Worm (Caenorhabditis elegans): ENCODE data around the gene ceh-33.

DNA sequence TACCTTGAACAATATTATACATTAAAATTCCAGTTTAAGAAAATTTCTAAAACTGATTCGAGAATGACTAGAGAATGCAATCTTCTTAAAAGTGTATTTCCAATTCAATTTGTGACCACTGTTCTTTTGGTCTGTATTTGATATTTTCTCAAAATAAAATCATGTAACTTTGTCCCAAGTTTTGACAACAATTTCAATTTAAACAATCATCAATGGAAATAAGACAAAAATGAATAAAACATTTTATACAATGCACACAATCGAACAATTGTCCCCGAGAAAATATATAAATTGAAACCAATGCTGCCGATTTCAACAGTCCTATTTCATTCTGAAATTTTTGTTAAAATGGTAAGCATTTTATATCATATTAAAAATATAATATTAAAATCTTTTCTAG, 12.8 kb downstream of the ceh-33 start, which contains the start of gene C10G8.4:
- TF ChIP-seq ets-7 (tag; optimal IDR thresholded peaks at IDR 0.05), result no peak
- TF ChIP-seq ama-1 (optimal IDR thresholded peaks at IDR 0.05), result no peak
- TF ChIP-seq scrt-1 (GFP tag; IDR thresholded peaks at IDR 0.05), result no peak
- no peak for TF ChIP-seq B0310.2 (tag; optimal IDR thresholded peaks at IDR 0.05)
- no peak for TF ChIP-seq ceh-36 (tag; optimal IDR thresholded peaks at IDR 0.05)
- no peak for TF ChIP-seq hmbx-1 (tag; optimal IDR thresholded peaks at IDR 0.05)
- TF ChIP-seq flt-1 (GFP tag; IDR thresholded peaks at IDR 0.05), result no peak
- no peak for TF ChIP-seq tbx-37 (GFP tag; conservative IDR thresholded peaks at IDR 0.05)
- no peak for TF ChIP-seq sea-1 (GFP tag; conservative IDR thresholded peaks at IDR 0.05)
- no peak for TF ChIP-seq F13C5.2 (tag; optimal IDR thresholded peaks at IDR 0.05)
- no peak for TF ChIP-seq pes-1 (GFP tag; IDR thresholded peaks at IDR 0.05)
- TF ChIP-seq aly-1 (tag; optimal IDR thresholded peaks at IDR 0.05), result no peak
- no peak for TF ChIP-seq tra-4 (tag; optimal IDR thresholded peaks at IDR 0.05)
- TF ChIP-seq tbx-11 (GFP tag; IDR thresholded peaks at IDR 0.05), result no peak

All from whole organism, early embryonic.